Worm (Caenorhabditis elegans) whole organism, mixed stage, embryonic: ENCODE results near the gene srx-122.
A peak's percentile ranks its signal among the peaks of the same experiment; 100 is the strongest.

Experiments used
- bed-3 ChIP-seq: fragments of 200-800 bp; sonication (Bioruptor generic); optimal IDR thresholded peaks from 3 replicates; lab custom pipeline; 2018; ENCODE audit warnings: mild to moderate bottlenecking, missing genetic modification characterization, moderate library complexity, missing compliant biosample characterization
- blmp-1 ChIP-seq: fragments of 150-350 bp; optimal IDR thresholded peaks from 2 replicates; lab custom pipeline; 2014; ENCODE audit warnings: missing biosample characterization, missing genetic modification characterization
- ceh-39 ChIP-seq: fragments of 150-350 bp; optimal IDR thresholded peaks from 2 replicates; lab custom pipeline; 2014; ENCODE audit warnings: missing biosample characterization, missing genetic modification characterization
- ceh-43 ChIP-seq: fragments of 200-800 bp; sonication (Bioruptor generic); optimal IDR thresholded peaks from 2 replicates; lab custom pipeline; 2018; ENCODE audit warnings: mild to moderate bottlenecking, missing genetic modification characterization, moderate library complexity, missing compliant biosample characterization
- ces-1 ChIP-seq: fragments of 150-350 bp; optimal IDR thresholded peaks from 2 replicates; lab custom pipeline; 2014; ENCODE audit warnings: missing biosample characterization, missing genetic modification reagents, missing genetic modification characterization
- cnd-1 ChIP-seq: fragments of 200-800 bp; sonication (Bioruptor generic); optimal IDR thresholded peaks from 2 replicates; lab custom pipeline; 2018; ENCODE audit warnings: mild to moderate bottlenecking, missing genetic modification characterization, missing compliant biosample characterization
- drap-1 ChIP-seq: fragments of 200-800 bp; sonication (Bioruptor generic); optimal IDR thresholded peaks from 3 replicates; lab custom pipeline; 2018; ENCODE audit warnings: mild to moderate bottlenecking, missing genetic modification characterization, missing compliant biosample characterization
- flh-1 ChIP-seq: fragments of 200-800 bp; sonication (Bioruptor generic); optimal IDR thresholded peaks from 2 replicates; lab custom pipeline; 2018; ENCODE audit warnings: mild to moderate bottlenecking, missing genetic modification characterization, moderate library complexity, missing compliant biosample characterization
- ham-2 ChIP-seq: fragments of 200-800 bp; sonication (Bioruptor generic); optimal IDR thresholded peaks from 2 replicates; lab custom pipeline; 2018; ENCODE audit warnings: mild to moderate bottlenecking, missing genetic modification characterization, missing compliant biosample characterization
- hlh-1 ChIP-seq: fragments of 150-350 bp; optimal IDR thresholded peaks from 2 replicates; lab custom pipeline; 2014; ENCODE audit warnings: missing biosample characterization, missing genetic modification reagents, missing genetic modification characterization
- lin-13 ChIP-seq: fragments of 150-350 bp; optimal IDR thresholded peaks from 2 replicates; lab custom pipeline; 2014; ENCODE audit warnings: missing biosample characterization, missing genetic modification characterization
- lin-32 ChIP-seq: fragments of 200-800 bp; sonication (Bioruptor generic); optimal IDR thresholded peaks from 2 replicates; lab custom pipeline; 2018; ENCODE audit warnings: mild to moderate bottlenecking, missing genetic modification characterization, missing compliant biosample characterization
- lsy-2 ChIP-seq: fragments of 150-350 bp; optimal IDR thresholded peaks from 2 replicates; lab custom pipeline; 2014; ENCODE audit warnings: missing biosample characterization, missing genetic modification characterization
- mab-5 ChIP-seq: fragments of 150-350 bp; optimal IDR thresholded peaks from 2 replicates; lab custom pipeline; 2014; ENCODE audit warnings: missing biosample characterization, missing genetic modification characterization
- mep-1 ChIP-seq: fragments of 150-350 bp; optimal IDR thresholded peaks from 2 replicates; lab custom pipeline; 2017; ENCODE audit warnings: missing biosample characterization, missing genetic modification reagents, missing genetic modification characterization, inconsistent platforms
- mls-2 ChIP-seq: sonication (generic microtip); optimal IDR thresholded peaks from 2 replicates; lab custom pipeline; 2016; ENCODE audit warnings: mild to moderate bottlenecking, missing genetic modification characterization, moderate library complexity, missing compliant biosample characterization
- nhr-12 ChIP-seq: fragments of 150-350 bp; optimal IDR thresholded peaks from 2 replicates; lab custom pipeline; 2014; ENCODE audit warnings: missing biosample characterization, missing genetic modification characterization
- nhr-2 ChIP-seq: fragments of 150-350 bp; optimal IDR thresholded peaks from 2 replicates; lab custom pipeline; 2014; ENCODE audit warnings: missing biosample characterization, missing genetic modification characterization
- nhr-237 ChIP-seq: fragments of 150-350 bp; optimal IDR thresholded peaks from 2 replicates; lab custom pipeline; 2014; ENCODE audit warnings: missing biosample characterization, missing genetic modification characterization
- nhr-28 ChIP-seq: fragments of 150-350 bp; optimal IDR thresholded peaks from 2 replicates; lab custom pipeline; 2014; ENCODE audit warnings: missing biosample characterization, missing genetic modification characterization
- nhr-76 ChIP-seq: sonication (generic microtip); optimal IDR thresholded peaks from 2 replicates; lab custom pipeline; 2017; ENCODE audit warnings: missing biosample characterization, missing genetic modification characterization
- pha-4 ChIP-seq: fragments of 150-350 bp; optimal IDR thresholded peaks from 2 replicates; lab custom pipeline; 2018; ENCODE audit warnings: missing biosample characterization, missing genetic modification reagents, missing genetic modification characterization
- snpc-4 ChIP-seq: fragments of 150-350 bp; optimal IDR thresholded peaks from 2 replicates; lab custom pipeline; 2014; ENCODE audit warnings: missing biosample characterization, missing genetic modification characterization
- sptf-1 ChIP-seq: sonication (generic microtip); optimal IDR thresholded peaks from 2 replicates; lab custom pipeline; 2017; ENCODE audit warnings: mild to moderate bottlenecking, missing genetic modification characterization, moderate library complexity, missing compliant biosample characterization
- tbx-8 ChIP-seq: fragments of 200-800 bp; sonication (Bioruptor generic); optimal IDR thresholded peaks from 2 replicates; lab custom pipeline; 2018; ENCODE audit warnings: mild to moderate bottlenecking, missing genetic modification characterization, moderate library complexity, missing compliant biosample characterization
- unc-120 ChIP-seq: sonication (generic microtip); optimal IDR thresholded peaks from 2 replicates; lab custom pipeline; 2017; ENCODE audit warnings: missing genetic modification characterization, missing compliant biosample characterization; ENCODE audit not compliant: poor library complexity, severe bottlenecking
- zip-8 ChIP-seq: fragments of 150-350 bp; optimal IDR thresholded peaks from 2 replicates; lab custom pipeline; 2014; ENCODE audit warnings: missing biosample characterization, missing genetic modification characterization
- ztf-11 ChIP-seq: fragments of 150-350 bp; optimal IDR thresholded peaks from 2 replicates; lab custom pipeline; 2014; ENCODE audit warnings: missing biosample characterization, missing genetic modification characterization

srx-122 gene

DNA sequence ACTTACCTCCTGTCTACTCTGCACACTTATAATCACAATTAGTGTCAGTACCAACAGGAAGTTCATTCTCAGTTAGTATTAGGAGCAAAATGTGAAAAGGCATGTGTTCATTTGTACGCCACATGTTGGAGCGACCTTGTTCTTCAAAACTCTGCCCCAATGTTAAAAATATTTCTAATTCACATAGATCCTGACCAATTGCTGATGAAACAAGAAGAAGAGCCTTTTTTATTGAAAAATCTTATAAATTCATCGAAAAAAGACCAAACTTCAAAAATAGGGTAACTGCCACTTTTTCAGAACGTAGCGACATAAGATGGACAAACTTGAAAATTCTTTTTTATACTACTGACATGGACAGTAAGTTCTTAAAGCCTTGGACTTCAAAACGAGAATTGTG, 31.5 kb downstream of the srx-122 start, which contains the start of gene T28A11.17:
TSS of gene T28A11.17 (minus strand) at position 101 of the 400 bp plus-strand sequence.
- no peak for TF ChIP-seq mab-5 (tag; lab: Kevin White, UChicago)
- TF ChIP-seq bed-3 (GFP tag; lab: Kevin White, UChicago): no peak
- TF ChIP-seq cnd-1 (tag; lab: Kevin White, UChicago): no peak
- TF ChIP-seq lsy-2 (tag; lab: Kevin White, UChicago): no peak
- no peak for TF ChIP-seq drap-1 (GFP tag; lab: Kevin White, UChicago)
- TF ChIP-seq nhr-237 (tag; lab: Kevin White, UChicago): no peak
- no peak for TF ChIP-seq pha-4 (tag; lab: Kevin White, UChicago)
- no peak for TF ChIP-seq mep-1 (tag; lab: Kevin White, UChicago)
- TF ChIP-seq hlh-1 (tag; lab: Kevin White, UChicago): no peak
- TF ChIP-seq, all 35 proteins: peak for 0

DNA sequence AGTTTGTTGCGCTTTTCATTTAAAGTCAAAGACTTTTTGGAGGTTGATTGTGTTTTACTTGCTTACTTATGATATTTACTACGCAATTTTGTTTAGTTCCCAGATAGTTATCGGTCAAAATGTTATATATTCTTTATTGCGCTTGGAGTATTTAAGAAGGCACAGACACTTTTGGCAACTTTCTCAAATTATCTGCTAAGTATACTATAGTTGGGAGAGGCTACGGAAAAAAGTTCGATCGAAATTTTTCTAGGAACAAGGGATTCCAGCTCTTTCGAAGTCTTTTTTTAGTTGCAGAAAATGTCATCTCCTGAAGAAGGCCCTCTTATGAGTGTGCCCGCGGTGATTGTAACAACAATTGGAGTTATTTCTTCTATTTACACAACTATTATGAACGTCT, 37.6 kb downstream of the srx-122 start, which contains the start of gene srbc-5:
TSS of gene srbc-5 (plus strand) at position 301 of the 400 bp plus-strand sequence.
- no peak for TF ChIP-seq tbx-8
- TF ChIP-seq pha-4 (tag; lab: Kevin White, UChicago): no peak
- TF ChIP-seq nhr-28 (tag; lab: Kevin White, UChicago): no peak
- TF ChIP-seq nhr-76 (tag; lab: Kevin White, UChicago): no peak

DNA sequence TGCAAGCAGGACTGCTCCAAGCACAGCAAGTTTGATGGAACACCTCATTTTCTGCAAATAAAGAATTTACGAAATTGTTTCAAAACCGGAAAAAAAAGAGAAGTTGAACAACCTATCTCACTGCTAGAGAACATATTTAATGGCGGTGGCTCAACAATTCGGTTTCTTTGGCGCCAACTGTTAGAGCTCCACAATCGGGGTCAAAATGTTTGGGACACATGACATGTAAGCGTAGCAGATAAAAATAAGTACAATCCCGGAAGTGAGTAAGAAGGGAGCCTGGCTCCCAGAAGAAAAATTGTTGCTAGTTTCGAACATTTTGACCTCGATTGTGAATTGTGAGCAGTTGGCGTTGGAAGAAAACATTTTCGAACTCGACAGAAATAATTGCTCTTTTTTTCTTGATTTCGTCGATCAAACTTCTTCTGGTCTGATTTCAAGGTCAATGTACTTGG, 38.5 kb downstream of the srx-122 start, which contains the start of gene T28A11.16:
TSS of gene T28A11.16 (minus strand) at position 51 of the 455 bp plus-strand sequence.
- TF ChIP-seq mab-5 (tag; lab: Kevin White, UChicago) (no peak), ztf-11 (tag; lab: Kevin White, UChicago) (no peak), ceh-39 (tag; lab: Kevin White, UChicago) (no peak), snpc-4 (tag; lab: Kevin White, UChicago) (no peak), nhr-2 (tag; lab: Kevin White, UChicago) (no peak), mep-1 (tag; lab: Kevin White, UChicago) (no peak), lin-13 (tag; lab: Kevin White, UChicago) (no peak), pha-4 (tag; lab: Kevin White, UChicago) (no peak), nhr-76 (tag; lab: Kevin White, UChicago) (no peak), flh-1 (no peak), unc-120 (tag; lab: Kevin White, UChicago) (no peak), cnd-1 (tag; lab: Kevin White, UChicago) (no peak), sptf-1 (tag; lab: Kevin White, UChicago) (no peak)

DNA sequence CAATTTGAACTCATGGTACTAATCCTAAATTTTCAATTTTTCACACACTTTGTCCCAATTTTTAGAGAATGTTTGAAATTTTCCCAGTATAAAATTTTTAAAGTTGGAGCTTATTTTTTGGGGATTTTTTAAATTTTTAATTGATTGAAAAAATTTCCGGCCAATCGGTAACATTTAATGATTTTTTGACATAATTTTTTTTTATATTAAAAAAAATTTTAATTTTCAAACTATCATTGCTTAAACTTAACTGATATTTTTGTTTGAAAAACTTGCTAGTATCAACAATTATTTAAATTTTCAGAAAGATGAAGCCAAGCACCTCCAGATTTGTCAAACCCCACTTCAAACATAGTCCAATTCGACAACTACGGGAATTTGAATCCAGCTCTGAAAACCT, 40.4 kb downstream of the srx-122 start, which contains the start of gene T28A11.22:
TSS of gene T28A11.22 (plus strand) at position 301 of the 400 bp plus-strand sequence.
- TF ChIP-seq mep-1 (tag; lab: Kevin White, UChicago) (no peak), unc-120 (tag; lab: Kevin White, UChicago) (no peak), ham-2 (GFP tag; lab: Kevin White, UChicago) (no peak), tbx-8 (no peak), pha-4 (tag; lab: Kevin White, UChicago) (no peak), cnd-1 (tag; lab: Kevin White, UChicago) (no peak), ceh-43 (GFP tag; lab: Kevin White, UChicago) (no peak), ces-1 (GFP tag; lab: Kevin White, UChicago) (no peak), ztf-11 (tag; lab: Kevin White, UChicago) (no peak), zip-8 (no peak), mls-2 (tag; lab: Kevin White, UChicago) (no peak), sptf-1 (tag; lab: Kevin White, UChicago) (no peak), nhr-12 (tag; lab: Kevin White, UChicago) (no peak), blmp-1 (no peak)

DNA sequence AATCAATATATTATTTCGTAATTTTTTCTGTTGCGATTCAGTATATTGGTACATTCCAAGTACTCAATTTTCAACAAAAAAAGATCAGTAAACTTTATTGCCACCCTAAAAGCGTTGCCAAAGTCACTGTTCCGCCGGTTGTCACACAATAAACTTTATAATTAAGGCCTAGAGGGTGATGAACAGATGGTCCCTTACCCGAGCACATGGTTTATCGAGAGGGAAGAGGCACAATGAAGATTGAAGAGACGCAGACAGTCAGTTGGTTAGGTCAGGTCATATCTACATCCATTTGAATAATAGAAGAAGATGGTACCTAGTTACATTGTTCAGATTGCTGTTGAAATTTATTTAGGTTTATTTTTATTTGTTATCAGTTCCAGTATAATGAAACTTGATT, 40.9 kb downstream of the srx-122 start:
- peak; percentile 87 for TF ChIP-seq hlh-1 (tag; lab: Kevin White, UChicago)
- peak; percentile 14 for TF ChIP-seq mep-1 (tag; lab: Kevin White, UChicago)
- peak; percentile 93 for TF ChIP-seq cnd-1 (tag; lab: Kevin White, UChicago)
- no peak for TF ChIP-seq mls-2 (tag; lab: Kevin White, UChicago)
- TF ChIP-seq drap-1 (GFP tag; lab: Kevin White, UChicago): no peak
- TF ChIP-seq lin-32 (GFP tag; lab: Kevin White, UChicago): peak; percentile 88
- TF ChIP-seq nhr-2 (tag; lab: Kevin White, UChicago): peak; percentile 61
- no peak for TF ChIP-seq tbx-8
- TF ChIP-seq mab-5 (tag; lab: Kevin White, UChicago): no peak
